Fruit fly (Drosophila melanogaster) whole organism, embryonic: ENCODE measurements around the gene CheB38b.
A peak's percentile ranks its signal among the peaks of the same experiment; 100 is the strongest.

Source experiments
- CG10321 ChIP-seq: fragments of 200-800 bp; sonication (Bioruptor generic); IDR thresholded peaks from 2 replicates; pipeline ENCODE4 v1.3.6; 2022; ENCODE audit warnings: missing biosample characterization, missing genetic modification characterization
- CG11696 ChIP-seq: fragments of 200-800 bp; sonication (Bioruptor generic); IDR thresholded peaks from 2 replicates; pipeline ENCODE4 v1.3.6; 2022; ENCODE audit warnings: missing biosample characterization, missing genetic modification characterization
- CG12299 ChIP-seq: fragments of 200-800 bp; sonication (Bioruptor generic); optimal IDR thresholded peaks from 2 replicates; lab custom pipeline; 2018; ENCODE audit warnings: missing biosample characterization, mild to moderate bottlenecking, missing genetic modification characterization
- CG13894 ChIP-seq: fragments of 200-800 bp; sonication (Bioruptor generic); optimal IDR thresholded peaks from 3 replicates; lab custom pipeline; 2018; ENCODE audit warnings: missing biosample characterization, mild to moderate bottlenecking, missing genetic modification characterization, moderate library complexity
- CG14014 ChIP-seq: fragments of 200-800 bp; sonication (Bioruptor generic); IDR thresholded peaks from 2 replicates; pipeline ENCODE4 v1.3.6; 2022; ENCODE audit warnings: missing biosample characterization, missing genetic modification characterization
- CG16779 ChIP-seq: fragments of 200-800 bp; sonication (Bioruptor generic); IDR thresholded peaks from 2 replicates; pipeline ENCODE4 v1.3.6; 2022; ENCODE audit warnings: missing biosample characterization, missing genetic modification characterization
- CG17359 ChIP-seq: fragments of 200-800 bp; sonication (Bioruptor generic); optimal IDR thresholded peaks from 3 replicates; lab custom pipeline; 2018; ENCODE audit warnings: missing biosample characterization, mild to moderate bottlenecking, missing genetic modification characterization, moderate library complexity
- CG17912 ChIP-seq: fragments of 200-800 bp; sonication (Bioruptor generic); optimal IDR thresholded peaks from 2 replicates; lab custom pipeline; 2018; ENCODE audit warnings: missing biosample characterization, mild to moderate bottlenecking, missing genetic modification characterization
- CG18599 ChIP-seq: fragments of 200-800 bp; sonication (Bioruptor generic); optimal IDR thresholded peaks from 3 replicates; lab custom pipeline; 2017; ENCODE audit warnings: missing biosample characterization, missing genetic modification characterization, mild to moderate bottlenecking, moderate library complexity, missing genetic modification reagents
- CG33557 ChIP-seq: fragments of 200-800 bp; sonication (Bioruptor generic); optimal IDR thresholded peaks from 2 replicates; lab custom pipeline; 2019; ENCODE audit warnings: missing biosample characterization, mild to moderate bottlenecking, missing genetic modification characterization, moderate library complexity
- CG42726 ChIP-seq: fragments of 200-800 bp; sonication (Bioruptor generic); IDR thresholded peaks from 2 replicates; pipeline ENCODE4 v1.3.6; 2022; ENCODE audit warnings: missing biosample characterization, missing genetic modification characterization; ENCODE audit not compliant: partially characterized antibody
- CG6689 ChIP-seq: fragments of 200-800 bp; sonication (Bioruptor generic); IDR thresholded peaks from 2 replicates; pipeline ENCODE4 v1.3.6; 2022; ENCODE audit warnings: missing biosample characterization, missing genetic modification characterization
- CG8944 ChIP-seq: fragments of 200-800 bp; sonication (Bioruptor generic); optimal IDR thresholded peaks from 3 replicates; lab custom pipeline; 2016; ENCODE audit warnings: missing biosample characterization, missing genetic modification characterization
- CG9932 ChIP-seq: fragments of 200-800 bp; sonication (Bioruptor generic); IDR thresholded peaks from 2 replicates; pipeline ENCODE4 v1.3.6; 2022; ENCODE audit warnings: missing biosample characterization, missing genetic modification characterization
- Dad ChIP-seq: fragments of 200-800 bp; sonication (Bioruptor generic); optimal IDR thresholded peaks from 3 replicates; lab custom pipeline; 2016; ENCODE audit warnings: missing biosample characterization, missing genetic modification characterization
- E2f2 ChIP-seq: fragments of 200-800 bp; sonication (Bioruptor generic); IDR thresholded peaks from 2 replicates; pipeline ENCODE4 v1.3.6; 2022; ENCODE audit warnings: missing biosample characterization, missing genetic modification characterization
- HmgD ChIP-seq: fragments of 200-800 bp; sonication (Bioruptor generic); optimal IDR thresholded peaks from 3 replicates; lab custom pipeline; 2016; ENCODE audit warnings: missing biosample characterization, missing genetic modification characterization
- Hr39 ChIP-seq: fragments of >200 bp; optimal IDR thresholded peaks from 2 replicates; lab custom pipeline; 2017
- Mes4 ChIP-seq: fragments of 200-800 bp; sonication (Bioruptor generic); optimal IDR thresholded peaks from 2 replicates; lab custom pipeline; 2016; ENCODE audit warnings: missing biosample characterization, missing genetic modification characterization
- NFAT ChIP-seq: fragments of 200-800 bp; sonication (Bioruptor generic); IDR thresholded peaks from 2 replicates; pipeline ENCODE4 v1.3.6; 2022; ENCODE audit warnings: missing biosample characterization, missing genetic modification characterization
- Sox102F ChIP-seq: fragments of 200-800 bp; sonication (Bioruptor generic); optimal IDR thresholded peaks from 2 replicates; lab custom pipeline; 2018; ENCODE audit warnings: missing biosample characterization, mild to moderate bottlenecking, missing genetic modification characterization, moderate library complexity
- Sry-β ChIP-seq: fragments of 200-800 bp; sonication (Bioruptor generic); optimal IDR thresholded peaks from 2 replicates; lab custom pipeline; 2018; ENCODE audit warnings: missing biosample characterization, mild to moderate bottlenecking, missing genetic modification characterization, moderate library complexity
- ap ChIP-seq: fragments of 200-800 bp; sonication (Bioruptor generic); IDR thresholded peaks from 2 replicates; pipeline ENCODE4 v1.3.6; 2022; ENCODE audit warnings: missing biosample characterization, missing genetic modification characterization
- br ChIP-seq: fragments of >200 bp; optimal IDR thresholded peaks from 2 replicates; lab custom pipeline; 2017
- bsh ChIP-seq, 2 experiments: fragments of 200-800 bp; sonication (Bioruptor generic); optimal IDR thresholded peaks; 2 replicates each; lab custom pipeline; 2017 to 2018; ENCODE audit warnings: mild to moderate bottlenecking in 2 of 2, missing biosample characterization in 2 of 2, missing genetic modification characterization in 2 of 2, moderate library complexity in 1 of 2
- crp ChIP-seq, 2 experiments: fragments of 200-800 bp; sonication (Bioruptor generic); optimal IDR thresholded peaks; 2 replicates in 1 of 2; 3 replicates in 1 of 2; lab custom pipeline; 2017; ENCODE audit warnings: missing biosample characterization in 2 of 2, missing genetic modification characterization in 2 of 2, mild to moderate bottlenecking in 1 of 2, moderate library complexity in 1 of 2
- dimm ChIP-seq: fragments of 200-800 bp; sonication (Bioruptor generic); IDR thresholded peaks from 2 replicates; pipeline ENCODE4 v1.3.6; 2022; ENCODE audit warnings: missing biosample characterization, missing genetic modification characterization
- dmrt11E ChIP-seq: fragments of 200-800 bp; sonication (Bioruptor generic); optimal IDR thresholded peaks from 3 replicates; lab custom pipeline; 2018; ENCODE audit warnings: missing biosample characterization, mild to moderate bottlenecking, missing genetic modification characterization, moderate library complexity
- fd102C ChIP-seq: fragments of 200-800 bp; sonication (Bioruptor generic); optimal IDR thresholded peaks from 2 replicates; lab custom pipeline; 2018; ENCODE audit warnings: missing biosample characterization, mild to moderate bottlenecking, missing genetic modification characterization, moderate library complexity
- gem ChIP-seq: fragments of 200-800 bp; sonication (Bioruptor generic); optimal IDR thresholded peaks from 2 replicates; lab custom pipeline; 2019; ENCODE audit warnings: missing biosample characterization, mild to moderate bottlenecking, missing genetic modification characterization, moderate library complexity
- gt ChIP-seq: fragments of 200-800 bp; sonication (Bioruptor generic); IDR thresholded peaks from 2 replicates; pipeline ENCODE4 v1.3.6; 2022; ENCODE audit warnings: missing biosample characterization, missing genetic modification characterization
- hkb ChIP-seq, 2 experiments: fragments of 200-800 bp in 1 of 2; fragments of >200 bp in 1 of 2; sonication (Bioruptor generic) in 1 of 2; IDR thresholded peaks in 1 of 2; optimal IDR thresholded peaks in 1 of 2; 2 replicates each; pipeline versions ENCODE4 v1.3.6 to Lab custom; 2017 to 2022; ENCODE audit warnings: missing biosample characterization in 1 of 2, missing genetic modification characterization in 1 of 2
- lilli ChIP-seq: fragments of 200-800 bp; sonication (Bioruptor generic); optimal IDR thresholded peaks from 3 replicates; lab custom pipeline; 2016; ENCODE audit warnings: missing biosample characterization, missing genetic modification characterization
- nau ChIP-seq: fragments of 200-800 bp; sonication (Bioruptor generic); optimal IDR thresholded peaks from 3 replicates; lab custom pipeline; 2017; ENCODE audit warnings: missing biosample characterization, mild to moderate bottlenecking, missing genetic modification characterization, missing genetic modification reagents
- nerfin-2 ChIP-seq: fragments of 200-800 bp; sonication (Bioruptor generic); IDR thresholded peaks from 2 replicates; pipeline ENCODE4 v1.3.6; 2022; ENCODE audit warnings: missing biosample characterization, missing genetic modification characterization; ENCODE audit not compliant: partially characterized antibody
- peb ChIP-seq: fragments of 200-800 bp; sonication (Bioruptor generic); IDR thresholded peaks from 2 replicates; pipeline ENCODE4 v1.3.6; 2022; ENCODE audit warnings: missing biosample characterization, missing genetic modification characterization
- pfk ChIP-seq: fragments of 200-800 bp; sonication (Bioruptor generic); optimal IDR thresholded peaks from 2 replicates; lab custom pipeline; 2018; ENCODE audit warnings: missing biosample characterization, mild to moderate bottlenecking, missing genetic modification characterization, moderate library complexity
- prd ChIP-seq, 3 experiments: fragments of >200 bp in 2 of 3; fragments of 200-800 bp in 1 of 3; sonication (Bioruptor generic) in 1 of 3; optimal IDR thresholded peaks in 2 of 3; IDR thresholded peaks in 1 of 3; 2 replicates in 2 of 3; 3 replicates in 1 of 3; pipeline versions ENCODE4 v1.3.6 to Lab custom; 2017 to 2022; ENCODE audit warnings: missing biosample characterization in 1 of 3, missing genetic modification characterization in 1 of 3
- so ChIP-seq: fragments of 200-800 bp; sonication (Bioruptor generic); IDR thresholded peaks from 3 replicates; pipeline ENCODE4 v1.3.6; 2022; ENCODE audit warnings: missing biosample characterization, missing genetic modification characterization
- stc ChIP-seq: fragments of 200-800 bp; sonication (Bioruptor generic); IDR thresholded peaks from 2 replicates; pipeline ENCODE4 v1.3.6; 2022; ENCODE audit warnings: missing biosample characterization, missing genetic modification characterization
- zfh2 ChIP-seq: fragments of 200-800 bp; sonication (Bioruptor generic); optimal IDR thresholded peaks from 2 replicates; lab custom pipeline; 2016; ENCODE audit warnings: missing biosample characterization, missing genetic modification characterization

CheB38b gene

DNA sequence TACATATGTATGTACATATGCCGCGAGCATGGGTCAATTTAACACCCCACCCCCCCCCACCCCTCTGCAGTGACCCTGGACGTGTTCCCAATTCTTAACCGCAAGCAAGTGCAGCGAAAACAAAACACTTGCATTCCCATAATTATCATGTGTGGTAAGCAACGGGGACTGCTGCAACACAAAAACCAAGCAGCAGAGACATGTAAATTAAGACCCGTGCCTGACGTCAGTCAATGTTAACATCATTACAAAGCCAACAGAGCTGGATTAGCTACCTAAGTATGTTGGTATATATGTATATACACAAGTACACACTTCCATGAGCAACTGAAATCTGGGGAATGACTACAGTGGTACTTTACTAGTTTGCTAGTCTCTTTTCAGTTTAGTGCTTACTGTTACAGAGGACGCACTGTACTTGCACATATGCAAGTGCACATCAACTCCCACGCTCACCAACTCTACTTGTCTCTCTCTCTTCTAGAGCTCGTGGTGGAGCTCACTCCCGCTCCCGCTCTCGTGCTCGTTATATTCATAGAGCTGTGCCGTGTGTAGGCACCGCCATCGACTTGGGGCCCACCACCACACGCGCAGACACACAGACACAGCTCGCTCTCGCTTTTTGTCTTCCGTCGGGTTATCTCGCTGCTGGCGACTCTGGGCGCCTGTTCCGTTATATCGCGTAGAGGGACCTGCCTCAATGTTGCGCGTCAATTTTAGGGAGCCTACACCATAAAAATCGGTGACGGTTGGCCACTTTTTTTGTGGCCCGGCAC, 4.4 kb upstream of the CheB38b start (continued):
- TF ChIP-seq zfh2 (GFP tag; lab: Kevin White, UChicago) (no peak), Mes4 (no peak), CG13894 (peak; percentile 79), br (no peak), Sox102F (GFP tag; lab: Kevin White, UChicago) (no peak), NFAT (no peak), lilli (no peak), gem (tag; lab: Kevin White, UChicago) (no peak), fd102C (GFP tag; lab: Kevin White, UChicago) (no peak), CG9932 (no peak), CG18599 (GFP tag; lab: Kevin White, UChicago) (peak; percentile 22), E2f2 (GFP tag; lab: Robert Waterston, UW) (peak; percentile 22; the same call in 1 of the 2 replicates), dmrt11E (tag; lab: Kevin White, UChicago) (no peak), hkb (optimal IDR thresholded peaks at IDR 0.05; lab: Kevin White, UChicago) (no peak), hkb (GFP tag; IDR thresholded peaks at IDR 0.05; lab: Robert Waterston, UW) (no peak), CG11696 (GFP tag; lab: Robert Waterston, UW) (no peak), CG17359 (tag; lab: Kevin White, UChicago) (peak; percentile 44), Dad (GFP tag; lab: Kevin White, UChicago) (no peak), nau (GFP tag; lab: Kevin White, UChicago) (peak; percentile 21), Sry-β (GFP tag; lab: Kevin White, UChicago) (no peak), nerfin-2 (GFP tag; lab: Robert Waterston, UW) (no peak), CG14014 (GFP tag; lab: Robert Waterston, UW) (no peak), Hr39 (lab: Kevin White, UChicago) (no peak), bsh (GFP tag; optimal IDR thresholded peaks at IDR 0.05; lab: Kevin White, UChicago) (no peak), gt (GFP tag; lab: Robert Waterston, UW) (no peak), CG42726 (GFP tag; lab: Robert Waterston, UW) (no peak), pfk (GFP tag; lab: Kevin White, UChicago) (no peak), CG12299 (no peak), CG16779 (GFP tag; lab: Robert Waterston, UW) (0 out of 2 replicates have a peak, but pooled peaks have one; percentile 24), HmgD (GFP tag; lab: Kevin White, UChicago) (no peak), crp (GFP tag; optimal IDR thresholded peaks at IDR 0.05; lab: Kevin White, UChicago) (no peak), peb (GFP tag; lab: Robert Waterston, UW) (no peak), CG17912 (peak; percentile 10), CG33557 (no peak), prd (optimal IDR thresholded peaks at IDR 0.05; lab: Kevin White, UChicago) (no peak), prd (GFP tag; IDR thresholded peaks at IDR 0.05; lab: Robert Waterston, UW) (peak; percentile 21; the same call in 1 of the 3 replicates), ap (no peak), dimm (GFP tag; lab: Robert Waterston, UW) (no peak), CG6689 (GFP tag; lab: Robert Waterston, UW) (no peak), so (GFP tag; lab: Robert Waterston, UW) (peak; percentile 69; the same call in 1 of the 3 replicates), CG10321 (GFP tag; lab: Robert Waterston, UW) (no peak), CG8944 (no peak), stc (GFP tag; lab: Robert Waterston, UW) (no peak; the same call in 1 of the 2 replicates)
